Worm (Caenorhabditis elegans) whole organism, L2 larva: Measurements from ENCODE around the gene F07G11.4.
"Not testable (repeated sequence)": the region's sequence is repeated elsewhere in the genome, so short reads cannot be mapped to it uniquely, and the experiment has no call there.

Source experiments
- C34F6.9 ChIP-seq: fragments of 150-350 bp; optimal IDR thresholded peaks from 2 replicates; lab custom pipeline; 2014; ENCODE audit warnings: missing biosample characterization, missing genetic modification characterization
- ZK546.5 ChIP-seq: sonication (generic microtip); optimal IDR thresholded peaks from 2 replicates; lab custom pipeline; 2017; ENCODE audit warnings: missing biosample characterization, missing genetic modification characterization
- aly-2 ChIP-seq: fragments of 150-350 bp; optimal IDR thresholded peaks from 2 replicates; lab custom pipeline; 2014; ENCODE audit warnings: missing biosample characterization, missing genetic modification characterization
- ama-1 ChIP-seq: fragments of 150-350 bp; optimal IDR thresholded peaks from 2 replicates; lab custom pipeline; 2018; ENCODE audit warnings: inconsistent platforms
- blmp-1 ChIP-seq: sonication (generic microtip); optimal IDR thresholded peaks from 2 replicates; lab custom pipeline; 2017; ENCODE audit warnings: missing genetic modification characterization, mild to moderate bottlenecking, missing compliant biosample characterization, antibody characterized with exemption, moderate library complexity; ENCODE audit not compliant: insufficient read depth
- ceh-16 ChIP-seq: fragments of 150-350 bp; optimal IDR thresholded peaks from 2 replicates; lab custom pipeline; 2014; ENCODE audit warnings: missing biosample characterization, missing genetic modification characterization
- crh-2 ChIP-seq: sonication (generic microtip); optimal IDR thresholded peaks from 2 replicates; lab custom pipeline; 2017; ENCODE audit warnings: missing biosample characterization, missing genetic modification characterization
- dmd-4 ChIP-seq: sonication (generic microtip); optimal IDR thresholded peaks from 2 replicates; lab custom pipeline; 2017; ENCODE audit warnings: missing biosample characterization, missing genetic modification characterization
- egl-27 ChIP-seq: sonication (generic microtip); optimal IDR thresholded peaks from 3 replicates; lab custom pipeline; 2017; ENCODE audit warnings: missing biosample characterization, missing genetic modification reagents, missing genetic modification characterization
- elt-1 ChIP-seq: fragments of 150-350 bp; optimal IDR thresholded peaks from 2 replicates; lab custom pipeline; 2014; ENCODE audit warnings: missing biosample characterization, missing genetic modification characterization
- elt-3 ChIP-seq: sonication (generic microtip); optimal IDR thresholded peaks from 2 replicates; lab custom pipeline; 2017; ENCODE audit warnings: missing biosample characterization, missing genetic modification characterization
- fos-1 ChIP-seq: fragments of 150-350 bp; optimal IDR thresholded peaks from 2 replicates; lab custom pipeline; 2014; ENCODE audit warnings: missing biosample characterization, missing genetic modification characterization
- gmeb-1 ChIP-seq: fragments of 150-350 bp; optimal IDR thresholded peaks from 2 replicates; lab custom pipeline; 2014; ENCODE audit warnings: missing biosample characterization, missing genetic modification characterization
- lin-11 ChIP-seq: fragments of 150-350 bp; sonication (generic microtip); optimal IDR thresholded peaks from 2 replicates; lab custom pipeline; 2014; ENCODE audit warnings: missing biosample characterization, missing genetic modification characterization, inconsistent platforms, mixed read lengths
- lin-13 ChIP-seq: fragments of 150-350 bp; optimal IDR thresholded peaks from 2 replicates; lab custom pipeline; 2014; ENCODE audit warnings: missing biosample characterization, missing genetic modification reagents, missing genetic modification characterization
- lsy-2 ChIP-seq, 2 experiments: fragments of 150-350 bp in 1 of 2; sonication (generic microtip) in 1 of 2; optimal IDR thresholded peaks; 2 replicates each; lab custom pipeline; 2014 to 2017; ENCODE audit warnings: missing biosample characterization in 2 of 2, missing genetic modification characterization in 2 of 2
- mab-5 ChIP-seq: fragments of 150-350 bp; optimal IDR thresholded peaks from 2 replicates; lab custom pipeline; 2014; ENCODE audit warnings: missing biosample characterization, missing genetic modification characterization
- mdl-1 ChIP-seq, 2 experiments: fragments of 150-350 bp in 1 of 2; sonication (generic microtip) in 1 of 2; optimal IDR thresholded peaks; 2 replicates each; lab custom pipeline; 2017; ENCODE audit warnings: missing biosample characterization in 2 of 2, missing genetic modification characterization in 2 of 2
- nhr-11 ChIP-seq: fragments of 150-350 bp; optimal IDR thresholded peaks from 2 replicates; lab custom pipeline; 2014; ENCODE audit warnings: missing biosample characterization, missing genetic modification characterization
- nhr-12 ChIP-seq: fragments of 150-350 bp; optimal IDR thresholded peaks from 2 replicates; lab custom pipeline; 2014; ENCODE audit warnings: missing biosample characterization, missing genetic modification characterization
- nhr-129 ChIP-seq: fragments of 150-350 bp; optimal IDR thresholded peaks from 2 replicates; lab custom pipeline; 2014; ENCODE audit warnings: missing biosample characterization, missing genetic modification characterization
- nhr-21 ChIP-seq: fragments of 150-350 bp; optimal IDR thresholded peaks from 2 replicates; lab custom pipeline; 2014; ENCODE audit warnings: missing biosample characterization, missing genetic modification characterization
- nhr-25 ChIP-seq: fragments of 150-350 bp; sonication (generic microtip); optimal IDR thresholded peaks from 3 replicates; lab custom pipeline; 2014; ENCODE audit warnings: missing biosample characterization, missing genetic modification characterization
- peb-1 ChIP-seq: fragments of 150-350 bp; optimal IDR thresholded peaks from 2 replicates; lab custom pipeline; 2014; ENCODE audit warnings: missing biosample characterization, missing genetic modification characterization
- sem-4 ChIP-seq: fragments of 150-350 bp; optimal IDR thresholded peaks from 2 replicates; lab custom pipeline; 2014; ENCODE audit warnings: missing biosample characterization, missing genetic modification reagents, missing genetic modification characterization
- skn-1 ChIP-seq: sonication (generic microtip); optimal IDR thresholded peaks from 2 replicates; lab custom pipeline; 2017; ENCODE audit warnings: missing biosample characterization, missing genetic modification characterization
- sma-3 ChIP-seq: sonication (generic microtip); optimal IDR thresholded peaks from 2 replicates; lab custom pipeline; 2016; ENCODE audit warnings: missing genetic modification reagents, missing genetic modification characterization, missing compliant biosample characterization
- sma-9 ChIP-seq, 2 experiments: fragments of 150-350 bp in 1 of 2; sonication (generic microtip) in 1 of 2; optimal IDR thresholded peaks; 2 replicates each; lab custom pipeline; 2014 to 2016; ENCODE audit warnings: missing genetic modification characterization in 2 of 2, mild to moderate bottlenecking in 1 of 2, missing biosample characterization in 1 of 2, missing compliant biosample characterization in 1 of 2, missing genetic modification reagents in 1 of 2, moderate library complexity in 1 of 2
- unc-39 ChIP-seq: fragments of 150-350 bp; optimal IDR thresholded peaks from 2 replicates; lab custom pipeline; 2014; ENCODE audit warnings: missing biosample characterization, missing genetic modification characterization
- unc-55 ChIP-seq: fragments of 150-350 bp; sonication (generic microtip); optimal IDR thresholded peaks from 3 replicates; lab custom pipeline; 2014; ENCODE audit warnings: missing biosample characterization, missing genetic modification reagents, missing genetic modification characterization
- unc-62 ChIP-seq: fragments of 150-350 bp; optimal IDR thresholded peaks from 2 replicates; lab custom pipeline; 2014; ENCODE audit warnings: missing biosample characterization, missing genetic modification reagents, missing genetic modification characterization
- zag-1 ChIP-seq: fragments of 150-350 bp; optimal IDR thresholded peaks from 2 replicates; lab custom pipeline; 2014; ENCODE audit warnings: missing biosample characterization, missing genetic modification characterization
- ztf-1 ChIP-seq: fragments of 200-800 bp; sonication (Bioruptor generic); conservative IDR thresholded peaks from 2 replicates; pipeline ENCODE4 v1.3.6; 2022; ENCODE audit warnings: missing genetic modification characterization, missing compliant biosample characterization
- ztf-4 ChIP-seq: fragments of 150-350 bp; optimal IDR thresholded peaks from 2 replicates; lab custom pipeline; 2014; ENCODE audit warnings: missing biosample characterization, missing genetic modification characterization

F07G11.4 gene

ce11 chrV:7295270-7295669 lies at the start of gene F07G11.4:
Gene F07G11.4 (minus strand): TSS chrV:7295370.
- TF ChIP-seq ztf-1 (GFP tag; lab: Robert Waterston, UW) (no peak), gmeb-1 (tag; lab: Kevin White, UChicago) (no peak), elt-1 (tag; lab: Kevin White, UChicago) (no peak)

- TF ChIP-seq aly-2 (tag; lab: Kevin White, UChicago), result no peak
- no peak for TF ChIP-seq unc-39 (tag; lab: Kevin White, UChicago)
- no peak for TF ChIP-seq ztf-4
- TF ChIP-seq sma-3 (GFP tag; lab: Kevin White, UChicago), result no peak
- TF ChIP-seq sem-4 (tag; lab: Kevin White, UChicago), result no peak
- no peak for TF ChIP-seq dmd-4 (tag; lab: Kevin White, UChicago)
- no peak for TF ChIP-seq elt-3 (tag; lab: Kevin White, UChicago)
- no peak for TF ChIP-seq peb-1 (tag; lab: Kevin White, UChicago)
- TF ChIP-seq mab-5 (tag; lab: Kevin White, UChicago), result no peak
- no peak for TF ChIP-seq lin-11 (tag; lab: Kevin White, UChicago)
- no peak for TF ChIP-seq lsy-2 (tag; optimal IDR thresholded peaks at IDR 0.05; lab: Kevin White, UChicago)
- TF ChIP-seq crh-2 (tag; lab: Kevin White, UChicago), result no peak
- no peak for TF ChIP-seq gmeb-1 (tag; lab: Kevin White, UChicago)
- TF ChIP-seq nhr-12, result no peak
- no peak for TF ChIP-seq unc-62 (GFP tag; lab: Kevin White, UChicago)
- no peak for TF ChIP-seq ceh-16
- no peak for TF ChIP-seq ztf-1 (GFP tag; lab: Robert Waterston, UW)
- TF ChIP-seq fos-1 (tag; lab: Kevin White, UChicago), result no peak
- TF ChIP-seq nhr-25 (tag; lab: Kevin White, UChicago), result no peak
- no peak for TF ChIP-seq C34F6.9
These were observed 48.4 kb upstream of the F07G11.4 start, which contains the start of gene srh-244 for ce11 chrV:7343522-7343921. Gene srh-244 (plus strand): TSS chrV:7343822.

- peak; percentile 37 for TF ChIP-seq sma-9 (GFP tag; optimal IDR thresholded peaks at IDR 0.05; lab: Kevin White, UChicago)
- TF ChIP-seq sma-9 (tag; optimal IDR thresholded peaks at IDR 0.05; lab: Kevin White, UChicago), result no peak
- TF ChIP-seq skn-1 (tag; lab: Kevin White, UChicago), result no peak
These were observed 46.8 kb upstream of the F07G11.4 start, which contains the start of the genes nhr-263 and nhr-148 for ce11 chrV:7341942-7342341. Gene nhr-263 (minus strand): TSS chrV:7342042. Gene nhr-148 (plus strand): TSS chrV:7342156.

ce11 chrV:7339831-7340230 lies 44.7 kb upstream of the F07G11.4 start, which contains the start of gene srh-187:
Gene srh-187 (minus strand): TSS chrV:7339931.
- no peak for TF ChIP-seq C34F6.9
- TF ChIP-seq egl-27 (tag; lab: Kevin White, UChicago), result no peak
- TF ChIP-seq ZK546.5, result no peak
- TF ChIP-seq dmd-4 (tag; lab: Kevin White, UChicago), result no peak
- no peak for TF ChIP-seq nhr-11 (tag; lab: Kevin White, UChicago)
- TF ChIP-seq zag-1 (tag; lab: Kevin White, UChicago), result no peak
- no peak for TF ChIP-seq nhr-12
- TF ChIP-seq lsy-2 (tag; optimal IDR thresholded peaks at IDR 0.05; lab: Kevin White, UChicago), result no peak
- TF ChIP-seq nhr-129 (tag; lab: Kevin White, UChicago), result no peak
- no peak for TF ChIP-seq blmp-1 (tag; lab: Kevin White, UChicago)
- TF ChIP-seq lin-13 (GFP tag; lab: Kevin White, UChicago), result no peak
- no peak for TF ChIP-seq lin-11 (tag; lab: Kevin White, UChicago)
- TF ChIP-seq, all 48 proteins: peak for 0

- not testable (repeated sequence) for TF ChIP-seq mdl-1 (tag; optimal IDR thresholded peaks at IDR 0.05; lab: Kevin White, UChicago); zag-1 (tag; lab: Kevin White, UChicago); aly-2 (tag; lab: Kevin White, UChicago)
These were observed 42.0 kb upstream of the F07G11.4 start, which contains the start of gene F10G2.7 for ce11 chrV:7337218-7337617. Gene F10G2.7 (minus strand): TSS chrV:7337318.

ce11 chrV:7332253-7332652 lies 37.1 kb upstream of the F07G11.4 start, which contains the start of gene F10G2.1:
Gene F10G2.1 (plus strand): TSS chrV:7332553.
- TF ChIP-seq nhr-11 (tag; lab: Kevin White, UChicago), result no peak
- no peak for TF ChIP-seq skn-1 (tag; lab: Kevin White, UChicago)
- TF ChIP-seq unc-55 (GFP tag; lab: Kevin White, UChicago), result no peak
- TF ChIP-seq nhr-21 (tag; lab: Kevin White, UChicago), result no peak
- no peak for TF ChIP-seq ztf-4
- no peak for TF ChIP-seq mab-5 (tag; lab: Kevin White, UChicago)
- TF ChIP-seq fos-1 (tag; lab: Kevin White, UChicago), result no peak
- no peak for TF ChIP-seq ama-1 (lab: Kevin White, UChicago)
- TF ChIP-seq unc-39 (tag; lab: Kevin White, UChicago), result no peak
